Fruit fly (Drosophila melanogaster) whole organism, prepupa: ENCODE results near the gene Cul5.
A peak's percentile ranks its signal among the peaks of the same experiment; 100 is the strongest.

Experiments used
- fd59A ChIP-seq: fragments of 200-800 bp; sonication (Bioruptor generic); optimal IDR thresholded peaks from 2 replicates; lab custom pipeline; 2017; ENCODE audit warnings: missing biosample characterization, mild to moderate bottlenecking, missing genetic modification characterization, missing genetic modification reagents
- vri ChIP-seq: fragments of 200-800 bp; sonication (Bioruptor generic); optimal IDR thresholded peaks from 3 replicates; lab custom pipeline; 2016; ENCODE audit warnings: missing biosample characterization, mild to moderate bottlenecking, missing genetic modification characterization

dm6 chr3R:29094152-29094551, 31.4 kb upstream of the Cul5 start:
- TF ChIP-seq fd59A (peak; percentile 64), vri (GFP tag; lab: Kevin White, UChicago) (no peak)
